Fruit fly (Drosophila melanogaster): Measurements from ENCODE around the gene spg.
A peak's percentile ranks its signal among the peaks of the same experiment; 100 is the strongest.

The spg gene

dm6 chr3R:28857287-28858024 is 12.4 kb downstream of the spg start:
- TF ChIP-seq CG11762 (GFP tag; optimal IDR thresholded peaks at IDR 0.05; ENCODE audit: insufficient read depth), result peak; percentile 19
- peak; percentile 47 for TF ChIP-seq acj6 (GFP tag; optimal IDR thresholded peaks at IDR 0.05)
- TF ChIP-seq CG6163 (GFP tag; IDR thresholded peaks at IDR 0.05), result peak; percentile 77
- TF ChIP-seq eg (GFP tag; IDR thresholded peaks at IDR 0.05), result peak; percentile 73; the same call in 2 of the 3 replicates
- TF ChIP-seq spab (GFP tag; optimal IDR thresholded peaks at IDR 0.05), result peak; percentile 35
- peak; percentile 42 for TF ChIP-seq CG3919 (GFP tag; optimal IDR thresholded peaks at IDR 0.05)
- TF ChIP-seq lz (GFP tag; optimal IDR thresholded peaks at IDR 0.05), result no peak
- peak; percentile 47 for TF ChIP-seq pdm3 (GFP tag; optimal IDR thresholded peaks at IDR 0.05)
- TF ChIP-seq ss (GFP tag; optimal IDR thresholded peaks at IDR 0.05), result peak in 1 of 2 experiments; percentile 18
- TF ChIP-seq CG32006 (GFP tag; optimal IDR thresholded peaks at IDR 0.05), result peak; percentile 81
- TF ChIP-seq OdsH (GFP tag; optimal IDR thresholded peaks at IDR 0.05), result peak; percentile 61
- TF ChIP-seq salr (GFP tag; optimal IDR thresholded peaks at IDR 0.05), result peak; percentile 1 to 11
- peak; percentile 29 for TF ChIP-seq Sox14 (GFP tag; optimal IDR thresholded peaks at IDR 0.05)
- TF ChIP-seq fkh (GFP tag; optimal IDR thresholded peaks at IDR 0.05), result no peak
- no peak for TF ChIP-seq Sox102F (GFP tag; optimal IDR thresholded peaks at IDR 0.05)
- TF ChIP-seq Eip75B (GFP tag; optimal IDR thresholded peaks at IDR 0.05), result peak; percentile 50
- peak; percentile 3 for TF ChIP-seq CG8632 (GFP tag; optimal IDR thresholded peaks at IDR 0.05)
- peak; percentile 87 for TF ChIP-seq Eip78C (GFP tag)
- TF ChIP-seq dac (GFP tag; optimal IDR thresholded peaks at IDR 0.05), result peak; percentile 63
- peak; percentile 61 for TF ChIP-seq svp (GFP tag)
- peak; percentile 74 for TF ChIP-seq CG15336 (GFP tag; IDR thresholded peaks at IDR 0.05)
- TF ChIP-seq dsx (GFP tag; optimal IDR thresholded peaks at IDR 0.05; ENCODE audit: poor library complexity, severe bottlenecking), result peak; percentile 46
- peak; percentile 29 for TF ChIP-seq CG6792 (GFP tag; optimal IDR thresholded peaks at IDR 0.05)
- peak; percentile 60 for TF ChIP-seq CG1621 (tag; optimal IDR thresholded peaks at IDR 0.05)
- TF ChIP-seq fd85E (GFP tag; optimal IDR thresholded peaks at IDR 0.05), result no peak
- TF ChIP-seq net (GFP tag; optimal IDR thresholded peaks at IDR 0.05), result peak; percentile 28
- TF ChIP-seq CG16779 (tag; optimal IDR thresholded peaks at IDR 0.05), result peak; percentile 20
- no peak for TF ChIP-seq Ets21C (GFP tag; optimal IDR thresholded peaks at IDR 0.05)
- 0 out of 2 replicates have a peak, but pooled peaks have one; percentile 30 for TF ChIP-seq CG11294 (GFP tag; IDR thresholded peaks at IDR 0.05)
- peak; percentile 29 for TF ChIP-seq Hr39 (GFP tag; optimal IDR thresholded peaks at IDR 0.05)
- no peak for TF ChIP-seq Sox15 (GFP tag; optimal IDR thresholded peaks at IDR 0.05)
- TF ChIP-seq CG6276 (GFP tag; optimal IDR thresholded peaks at IDR 0.05), result peak; percentile 35
- peak; percentile 31 for TF ChIP-seq CG6808 (GFP tag; optimal IDR thresholded peaks at IDR 0.05)
- no peak for TF ChIP-seq CG4318 (GFP tag; optimal IDR thresholded peaks at IDR 0.05)
- peak; percentile 40; the same call in 1 of the 2 replicates for TF ChIP-seq Gug (GFP tag; IDR thresholded peaks at IDR 0.05)
- peak; percentile 67; the same call in 2 of the 3 replicates for TF ChIP-seq CG8119 (GFP tag; IDR thresholded peaks at IDR 0.05)
- peak; percentile 30 for TF ChIP-seq CG31627 (GFP tag; optimal IDR thresholded peaks at IDR 0.05)
- peak; percentile 19 for TF ChIP-seq topi (GFP tag; optimal IDR thresholded peaks at IDR 0.05)
- TF ChIP-seq Eip93F (GFP tag; optimal IDR thresholded peaks at IDR 0.05), result no peak
- peak; percentile 48 for TF ChIP-seq fd59A (GFP tag; optimal IDR thresholded peaks at IDR 0.05)
- TF ChIP-seq CG11902 (GFP tag; optimal IDR thresholded peaks at IDR 0.05), result no peak
- no peak for TF ChIP-seq CG7368 (GFP tag; optimal IDR thresholded peaks at IDR 0.05)
- TF ChIP-seq CG9139 (GFP tag; optimal IDR thresholded peaks at IDR 0.05), result no peak
- no peak for TF ChIP-seq vri (GFP tag; optimal IDR thresholded peaks at IDR 0.05)
- peak; percentile 13 for TF ChIP-seq CG10669 (GFP tag; optimal IDR thresholded peaks at IDR 0.05)
- TF ChIP-seq Ets96B (tag; optimal IDR thresholded peaks at IDR 0.05), result peak; percentile 47
- TF ChIP-seq CG3032 (tag; optimal IDR thresholded peaks at IDR 0.05), result peak; percentile 60
- TF ChIP-seq achi (GFP tag; optimal IDR thresholded peaks at IDR 0.05), result peak; percentile 26
- TF ChIP-seq Met (GFP tag; optimal IDR thresholded peaks at IDR 0.05), result peak; percentile 23
- peak; percentile 39 for TF ChIP-seq esn (GFP tag; optimal IDR thresholded peaks at IDR 0.05)

All from whole organism, prepupa.